Worm (Caenorhabditis elegans) whole organism, L4 larva: Measurements from ENCODE around the gene hlh-19.

Source experiments
- ZK546.5 ChIP-seq, 2 experiments: sonication (generic microtip); optimal IDR thresholded peaks; 2 replicates each; lab custom pipeline; 2017; ENCODE audit warnings: missing biosample characterization in 2 of 2, missing genetic modification characterization in 2 of 2
- aly-2 ChIP-seq: sonication (generic microtip); optimal IDR thresholded peaks from 2 replicates; lab custom pipeline; 2018; ENCODE audit warnings: missing biosample characterization, missing genetic modification characterization
- dmd-9 ChIP-seq: fragments of 200-800 bp; sonication (Bioruptor generic); IDR thresholded peaks from 2 replicates; pipeline ENCODE4 v1.3.6; 2022; ENCODE audit warnings: missing genetic modification reagents, missing genetic modification characterization, missing compliant biosample characterization
- lsy-2 ChIP-seq, 2 experiments: fragments of 150-350 bp in 1 of 2; sonication (generic microtip) in 1 of 2; optimal IDR thresholded peaks; 2 replicates each; lab custom pipeline; 2014 to 2017; ENCODE audit warnings: missing biosample characterization in 2 of 2, missing genetic modification characterization in 2 of 2
- mdl-1 ChIP-seq, 2 experiments: fragments of 150-350 bp in 1 of 2; sonication (generic microtip) in 1 of 2; optimal IDR thresholded peaks; 2 replicates each; lab custom pipeline; 2014 to 2017; ENCODE audit warnings: missing biosample characterization in 2 of 2, missing genetic modification characterization in 2 of 2
- nhr-28 ChIP-seq: fragments of 150-350 bp; optimal IDR thresholded peaks from 2 replicates; lab custom pipeline; 2014; ENCODE audit warnings: missing biosample characterization, missing genetic modification characterization
- nhr-48 ChIP-seq: sonication (generic microtip); optimal IDR thresholded peaks from 2 replicates; lab custom pipeline; 2016; ENCODE audit warnings: mild to moderate bottlenecking, missing genetic modification characterization, missing compliant biosample characterization
- pha-4 ChIP-seq, 2 experiments: fragments of 150-350 bp in 1 of 2; fragments of 200-800 bp in 1 of 2; sonication (Bioruptor generic) in 1 of 2; IDR thresholded peaks in 1 of 2; optimal IDR thresholded peaks in 1 of 2; 2 replicates each; pipeline versions ENCODE4 v1.3.6 to Lab custom; 2014 to 2022; ENCODE audit warnings: missing genetic modification characterization in 2 of 2, missing genetic modification reagents in 2 of 2, missing biosample characterization in 1 of 2, missing compliant biosample characterization in 1 of 2
- snpc-4 ChIP-seq: fragments of 150-350 bp; optimal IDR thresholded peaks from 2 replicates; lab custom pipeline; 2014; ENCODE audit warnings: missing biosample characterization, missing genetic modification characterization
- unc-62 ChIP-seq, 3 experiments: fragments of 150-350 bp in 1 of 3; sonication (generic microtip); optimal IDR thresholded peaks in 2 of 3; peaks in 1 of 3; 1 replicate in 1 of 3; 2 replicates in 2 of 3; lab custom pipeline; 2014 to 2017; ENCODE audit warnings: missing biosample characterization in 3 of 3, missing genetic modification characterization in 3 of 3, missing genetic modification reagents in 3 of 3, missing genotype in 1 of 3
- ztf-11 ChIP-seq: fragments of 150-350 bp; optimal IDR thresholded peaks from 2 replicates; lab custom pipeline; 2014; ENCODE audit warnings: missing biosample characterization, missing genetic modification characterization

- TF ChIP-seq snpc-4 (tag; lab: Kevin White, UChicago), result no peak
- no peak for TF ChIP-seq ZK546.5 (tag; optimal IDR thresholded peaks at IDR 0.05; lab: Kevin White, UChicago)
- no peak for TF ChIP-seq dmd-9 (GFP tag; lab: Robert Waterston, UW)
- TF ChIP-seq unc-62 (GFP tag; optimal IDR thresholded peaks at IDR 0.05 in 1 of 2; lab: Kevin White, UChicago), result no peak
- TF ChIP-seq unc-62 (tag; optimal IDR thresholded peaks at IDR 0.05; lab: Kevin White, UChicago), result no peak
- TF ChIP-seq lsy-2 (tag; optimal IDR thresholded peaks at IDR 0.05; lab: Kevin White, UChicago), result no peak
- TF ChIP-seq aly-2 (tag; lab: Kevin White, UChicago), result no peak
- no peak for TF ChIP-seq nhr-48
- TF ChIP-seq mdl-1 (tag; optimal IDR thresholded peaks at IDR 0.05; lab: Kevin White, UChicago), result no peak
- peak; percentile 49 for TF ChIP-seq nhr-28
- no peak for TF ChIP-seq ztf-11 (tag; lab: Kevin White, UChicago)
- TF ChIP-seq pha-4 (GFP tag; IDR thresholded peaks at IDR 0.05; lab: Robert Waterston, UW), result no peak
- no peak for TF ChIP-seq pha-4 (tag; optimal IDR thresholded peaks at IDR 0.05; lab: Kevin White, UChicago)
Observed at ce11 chrX:527663-528062, 29.4 kb downstream of the hlh-19 start.
